Fruit fly (Drosophila melanogaster) whole organism, pupa: ENCODE data around the gene Alp10.

Experiments
- CG17806 ChIP-seq: fragments of 200-800 bp; sonication (Bioruptor generic); optimal IDR thresholded peaks from 2 replicates; lab custom pipeline; 2018; ENCODE audit warnings: missing biosample characterization, mild to moderate bottlenecking, missing genetic modification characterization, moderate library complexity
- CG32121 ChIP-seq: fragments of 200-800 bp; sonication (Bioruptor generic); IDR thresholded peaks from 2 replicates; pipeline ENCODE4 v1.3.6; 2022; ENCODE audit warnings: missing biosample characterization, missing genetic modification characterization
- CG34367 ChIP-seq: fragments of 200-800 bp; sonication (Bioruptor generic); optimal IDR thresholded peaks from 2 replicates; lab custom pipeline; 2018; ENCODE audit warnings: missing biosample characterization, mild to moderate bottlenecking, missing genetic modification characterization
- CG4496 ChIP-seq: fragments of 200-800 bp; sonication (Bioruptor generic); IDR thresholded peaks from 3 replicates; pipeline ENCODE4 v1.3.6; 2022; ENCODE audit warnings: missing biosample characterization, missing genetic modification characterization
- CG8159 ChIP-seq: fragments of 200-800 bp; sonication (Bioruptor generic); optimal IDR thresholded peaks from 3 replicates; lab custom pipeline; 2018; ENCODE audit warnings: missing biosample characterization, mild to moderate bottlenecking, missing genetic modification characterization, moderate library complexity
- CG8301 ChIP-seq: fragments of 200-800 bp; sonication (Bioruptor generic); optimal IDR thresholded peaks from 2 replicates; lab custom pipeline; 2018; ENCODE audit warnings: missing biosample characterization, mild to moderate bottlenecking, missing genetic modification characterization
- D1 ChIP-seq: fragments of 200-800 bp; sonication (Bioruptor generic); optimal IDR thresholded peaks from 2 replicates; lab custom pipeline; 2018; ENCODE audit warnings: missing biosample characterization, mild to moderate bottlenecking, missing genetic modification characterization, moderate library complexity
- Ets98B ChIP-seq: fragments of 200-800 bp; sonication (Bioruptor generic); IDR thresholded peaks from 2 replicates; pipeline ENCODE4 v1.3.6; 2022; ENCODE audit warnings: missing biosample characterization, missing genetic modification characterization
- Pif1B ChIP-seq: fragments of 200-800 bp; sonication (Bioruptor generic); optimal IDR thresholded peaks from 3 replicates; lab custom pipeline; 2016; ENCODE audit warnings: missing biosample characterization, missing genetic modification characterization
- Snoo ChIP-seq: fragments of 200-800 bp; sonication (Bioruptor generic); optimal IDR thresholded peaks from 3 replicates; lab custom pipeline; 2017; ENCODE audit warnings: missing biosample characterization, mild to moderate bottlenecking, missing genetic modification characterization, inconsistent platforms
- fd96Ca ChIP-seq: fragments of 200-800 bp; sonication (Bioruptor generic); IDR thresholded peaks from 3 replicates; pipeline ENCODE4 v1.3.6; 2022; ENCODE audit warnings: missing biosample characterization, missing genetic modification characterization
- rn ChIP-seq: fragments of 200-800 bp; sonication (Bioruptor generic); IDR thresholded peaks from 2 replicates; pipeline ENCODE4 v1.3.6; 2022; ENCODE audit warnings: missing biosample characterization, missing genetic modification characterization

DNA sequence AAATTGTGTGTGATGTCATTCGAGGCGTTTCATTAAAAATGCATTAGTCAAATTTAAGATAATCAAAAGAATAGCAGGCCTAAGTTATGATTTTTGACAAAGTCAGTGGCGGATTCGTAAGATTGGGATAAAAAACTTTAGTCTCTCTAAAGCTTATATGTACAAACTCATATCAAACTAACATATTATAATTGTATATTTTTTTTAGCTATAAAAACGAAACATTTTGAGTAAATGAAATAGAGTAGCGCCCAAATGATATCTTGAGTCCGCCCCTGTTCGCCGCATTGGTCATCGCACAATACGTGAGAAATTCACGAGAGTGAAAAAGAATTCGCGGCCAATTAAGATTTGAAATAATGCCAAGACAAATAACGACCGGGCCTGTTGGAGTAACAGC is 40.7 kb downstream of the Alp10 start:
- no peak for TF ChIP-seq CG8159 (tag; lab: Kevin White, UChicago)
- no peak for TF ChIP-seq Ets98B
- peak; percentile 1 for TF ChIP-seq CG34367 (tag; lab: Kevin White, UChicago)
- TF ChIP-seq Pif1B (GFP tag; lab: Kevin White, UChicago): peak; percentile 56
- no peak for TF ChIP-seq CG8301 (tag; lab: Kevin White, UChicago)
- TF ChIP-seq D1 (tag; lab: Kevin White, UChicago): no peak
- TF ChIP-seq CG4496: 0 out of 3 replicates have a peak, but pooled peaks have one; percentile 55
- TF ChIP-seq Snoo: peak; percentile 54
- no peak; the same call in 1 of the 2 replicates for TF ChIP-seq CG32121 (GFP tag; lab: Robert Waterston, UW)
- peak; percentile 38 for TF ChIP-seq CG17806 (tag; lab: Kevin White, UChicago)
- no peak for TF ChIP-seq rn (GFP tag; lab: Robert Waterston, UW)
- no peak for TF ChIP-seq fd96Ca
